Worm (Caenorhabditis elegans): ENCODE measurements around the gene ltah-1.1.

- TF ChIP-seq ztf-29 (GFP tag; IDR thresholded peaks at IDR 0.05) (no peak), klf-2 (GFP tag; conservative IDR thresholded peaks at IDR 0.05) (no peak), flt-1 (GFP tag; IDR thresholded peaks at IDR 0.05) (no peak)
Measured at ce11 chrIV:12330840-12331359, 51.5 kb downstream of the ltah-1.1 start, which contains the start of gene ufd-1.
